Fruit fly (Drosophila melanogaster): Measurements from ENCODE around the gene CG3842.

The CG3842 gene

DNA sequence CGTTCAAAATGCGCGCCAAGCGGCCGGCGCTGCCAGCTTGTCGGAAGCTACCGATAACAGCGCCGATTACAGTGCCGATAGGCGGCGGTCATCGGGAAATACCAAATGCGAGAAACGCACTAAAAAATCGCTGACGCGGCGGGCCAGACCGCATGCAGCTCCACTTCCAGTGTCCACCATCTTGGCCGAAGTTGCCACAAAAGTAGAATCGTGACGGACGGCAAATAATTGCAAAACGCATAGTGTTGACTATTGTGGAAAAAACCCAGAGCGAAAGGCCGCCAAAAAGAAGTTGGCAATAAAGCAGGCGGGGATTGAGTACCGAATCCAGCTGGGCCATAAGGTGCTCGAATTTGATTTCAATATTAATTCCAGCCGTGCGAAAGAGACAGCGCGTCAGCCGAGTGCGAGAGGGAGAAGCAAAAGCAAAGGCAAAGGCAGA, 9.4 kb downstream of the CG3842 start, which contains the start of gene CG3847 (continued):
- no peak for TF ChIP-seq H15 (GFP tag; IDR thresholded peaks at IDR 0.05)

DNA sequence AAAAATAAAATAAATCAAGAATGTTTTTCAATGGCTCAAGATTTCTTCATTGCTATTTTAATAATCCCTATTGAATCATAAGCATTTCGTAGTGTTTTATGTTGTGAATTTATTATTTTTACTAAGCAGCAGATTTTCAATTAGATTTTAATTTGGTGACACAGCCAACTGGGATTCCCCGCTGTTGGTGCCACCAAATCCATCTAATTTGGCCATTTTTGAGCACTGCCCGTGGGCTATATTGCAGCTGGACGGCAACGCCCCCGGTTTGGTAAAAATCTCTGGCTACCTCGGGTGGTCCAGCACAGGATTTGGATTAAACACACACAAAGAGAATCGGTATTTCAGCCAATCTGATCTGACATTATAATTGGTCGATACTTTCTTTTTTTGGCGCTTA, 11.7 kb downstream of the CG3842 start:
- TF ChIP-seq rib (GFP tag; IDR thresholded peaks at IDR 0.05) (no peak), CG43689 (GFP tag; IDR thresholded peaks at IDR 0.05) (no peak), CG15601 (tag; optimal IDR thresholded peaks at IDR 0.05) (no peak), unc-4 (GFP tag; IDR thresholded peaks at IDR 0.05; ENCODE audit: partially characterized antibody) (no peak), CG9817 (tag; optimal IDR thresholded peaks at IDR 0.05) (no peak), otp (GFP tag; IDR thresholded peaks at IDR 0.05) (no peak), Fer3 (tag; optimal IDR thresholded peaks at IDR 0.05) (no peak), tll (GFP tag; optimal IDR thresholded peaks at IDR 0.05) (no peak), CG15479 (GFP tag; optimal IDR thresholded peaks at IDR 0.05) (no peak), kay (GFP tag; optimal IDR thresholded peaks at IDR 0.05) (no peak), stc (GFP tag; IDR thresholded peaks at IDR 0.05) (no peak)

DNA sequence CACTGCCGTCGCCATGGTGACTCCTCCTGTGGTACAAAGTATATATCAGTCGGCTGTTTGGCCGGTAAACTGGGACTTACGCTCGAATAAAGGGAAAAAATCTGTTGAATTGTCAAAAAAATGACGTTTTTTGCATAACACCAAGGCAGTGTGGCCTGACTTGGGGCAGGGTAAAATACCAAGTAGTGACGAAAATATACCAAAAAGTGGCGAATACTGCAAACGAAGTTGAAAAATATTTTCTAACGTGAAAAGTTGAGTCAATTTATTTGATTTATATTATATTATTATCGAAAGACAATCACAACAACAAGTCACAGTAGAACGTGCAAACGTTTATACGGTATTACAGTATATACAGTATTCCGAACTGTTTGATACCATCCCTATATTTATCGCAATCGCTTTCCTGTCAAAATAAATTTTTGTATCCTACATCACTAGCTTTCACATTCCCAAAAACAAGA, 12.7 kb downstream of the CG3842 start, which contains the start of the genes ND-B16.6 and kdn:
Gene ND-B16.6 (minus strand): TSS at position 189 of the 467 bp plus-strand sequence.
Gene kdn (plus strand): TSS at position 417 of the 467 bp plus-strand sequence.
- TF ChIP-seq MESR4 (GFP tag; optimal IDR thresholded peaks at IDR 0.05) (peak; percentile 89), inv (GFP tag; IDR thresholded peaks at IDR 0.05; ENCODE audit: partially characterized antibody) (no peak), btn (GFP tag; optimal IDR thresholded peaks at IDR 0.05) (no peak), CG3995 (GFP tag; optimal IDR thresholded peaks at IDR 0.05) (peak; percentile 95), CG14710 (tag; optimal IDR thresholded peaks at IDR 0.05) (peak; percentile 20), NFAT (GFP tag; IDR thresholded peaks at IDR 0.05) (no peak), Dp (GFP tag; optimal IDR thresholded peaks at IDR 0.05) (peak; percentile 20), CG9797 (GFP tag; optimal IDR thresholded peaks at IDR 0.05) (peak; percentile 50), CG1603 (tag; optimal IDR thresholded peaks at IDR 0.05) (peak; percentile 27), CG12659 (GFP tag; optimal IDR thresholded peaks at IDR 0.05) (peak; percentile 22), CG18011 (GFP tag; optimal IDR thresholded peaks at IDR 0.05) (peak; percentile 87), pzg (GFP tag; optimal IDR thresholded peaks at IDR 0.05) (peak; percentile 53), CG31441 (GFP tag; IDR thresholded peaks at IDR 0.05) (peak; percentile 34; the same call in 1 of the 2 replicates), stwl (tag; optimal IDR thresholded peaks at IDR 0.05) (peak; percentile 7), sqz (GFP tag; optimal IDR thresholded peaks at IDR 0.05) (peak; percentile 28), CG11695 (GFP tag; IDR thresholded peaks at IDR 0.05) (no peak), CTCF (GFP tag; optimal IDR thresholded peaks at IDR 0.05) (no peak), row (GFP tag; IDR thresholded peaks at IDR 0.05) (peak; percentile 22; the same call in 2 of the 3 replicates), gfzf (GFP tag; optimal IDR thresholded peaks at IDR 0.05) (peak; percentile 64), phol (tag; optimal IDR thresholded peaks at IDR 0.05) (peak; percentile 1), E2f2 (GFP tag; IDR thresholded peaks at IDR 0.05) (0 out of 2 replicates have a peak, but pooled peaks have one; percentile 33), MBD-R2 (GFP tag; IDR thresholded peaks at IDR 0.05) (peak; percentile 44; the same call in 1 of the 2 replicates), Pdp1 (GFP tag; optimal IDR thresholded peaks at IDR 0.05) (peak in 1 of 2 experiments; percentile 96), wor (GFP tag; IDR thresholded peaks at IDR 0.05) (no peak), YL-1 (GFP tag; optimal IDR thresholded peaks at IDR 0.05) (peak; percentile 66), BEAF-32 (GFP tag; optimal IDR thresholded peaks at IDR 0.05) (peak; percentile 46), ato (GFP tag; IDR thresholded peaks at IDR 0.05; ENCODE audit: partially characterized antibody) (no peak), sens (GFP tag) (peak; percentile 62), gro (GFP tag; optimal IDR thresholded peaks at IDR 0.05) (no peak), CG4617 (GFP tag; optimal IDR thresholded peaks at IDR 0.05; ENCODE audit: borderline replicate concordance) (peak; percentile 7), CG3847 (GFP tag; IDR thresholded peaks at IDR 0.05) (peak; percentile 6; the same call in 1 of the 2 replicates)

All from whole organism, embryonic.